Fruit fly (Drosophila melanogaster) whole organism, embryonic: ENCODE results near the gene nxf2.

Source experiments
- Atf3 ChIP-seq: fragments of 200-800 bp; sonication (Bioruptor generic); optimal IDR thresholded peaks from 3 replicates; lab custom pipeline; 2016; ENCODE audit warnings: missing biosample characterization, missing genetic modification characterization
- Awh ChIP-seq: fragments of 200-800 bp; sonication (Bioruptor generic); IDR thresholded peaks from 2 replicates; pipeline ENCODE4, ENCODE4 v1.3.6; 2022; ENCODE audit warnings: missing biosample characterization, missing genetic modification characterization
- Bteb2 ChIP-seq: fragments of 200-800 bp; sonication (Bioruptor generic); optimal IDR thresholded peaks from 2 replicates; lab custom pipeline; 2016; ENCODE audit warnings: missing biosample characterization, missing genetic modification characterization
- C15 ChIP-seq: fragments of 200-800 bp; sonication (Bioruptor generic); IDR thresholded peaks from 3 replicates; pipeline ENCODE4 v1.3.6; 2022; ENCODE audit warnings: missing biosample characterization, missing genetic modification characterization
- CG10959 ChIP-seq: fragments of 200-800 bp; sonication (Bioruptor generic); IDR thresholded peaks from 2 replicates; pipeline ENCODE4 v1.3.6; 2022; ENCODE audit warnings: missing biosample characterization, missing genetic modification characterization
- CG10979 ChIP-seq: fragments of 200-800 bp; sonication (Bioruptor generic); optimal IDR thresholded peaks from 2 replicates; lab custom pipeline; 2018; ENCODE audit warnings: missing biosample characterization, mild to moderate bottlenecking, missing genetic modification characterization, moderate library complexity
- CG13287 ChIP-seq: fragments of 200-800 bp; sonication (Bioruptor generic); IDR thresholded peaks from 2 replicates; pipeline ENCODE4 v1.3.6; 2022; ENCODE audit warnings: missing biosample characterization, missing genetic modification characterization; ENCODE audit not compliant: partially characterized antibody
- CG13424 ChIP-seq: fragments of 200-800 bp; sonication (Bioruptor generic); optimal IDR thresholded peaks from 2 replicates; lab custom pipeline; 2019; ENCODE audit warnings: missing biosample characterization, mild to moderate bottlenecking, missing genetic modification characterization, moderate library complexity
- CG14710 ChIP-seq: fragments of 200-800 bp; sonication (Bioruptor generic); optimal IDR thresholded peaks from 3 replicates; lab custom pipeline; 2019; ENCODE audit warnings: missing biosample characterization, mild to moderate bottlenecking, missing genetic modification characterization, moderate library complexity
- CG18011 ChIP-seq: fragments of 200-800 bp; sonication (Bioruptor generic); optimal IDR thresholded peaks from 2 replicates; lab custom pipeline; 2017; ENCODE audit warnings: missing biosample characterization, missing genetic modification characterization, mild to moderate bottlenecking, moderate library complexity, missing genotype
- CG2116 ChIP-seq: fragments of 200-800 bp; sonication (Bioruptor generic); optimal IDR thresholded peaks from 3 replicates; lab custom pipeline; 2018; ENCODE audit warnings: missing biosample characterization, mild to moderate bottlenecking, missing genetic modification characterization
- CG30431 ChIP-seq: fragments of 200-800 bp; sonication (Bioruptor generic); optimal IDR thresholded peaks from 2 replicates; lab custom pipeline; 2017; ENCODE audit warnings: missing biosample characterization, missing genetic modification characterization
- CG3995 ChIP-seq: fragments of 200-800 bp; sonication (Bioruptor generic); optimal IDR thresholded peaks from 3 replicates; lab custom pipeline; 2016; ENCODE audit warnings: missing biosample characterization, missing genetic modification characterization
- CG4854 ChIP-seq: fragments of 200-800 bp; sonication (Bioruptor generic); optimal IDR thresholded peaks from 2 replicates; lab custom pipeline; 2016; ENCODE audit warnings: missing biosample characterization, missing genetic modification characterization, inconsistent platforms
- CG6765 ChIP-seq: fragments of 200-800 bp; sonication (Bioruptor generic); optimal IDR thresholded peaks from 3 replicates; lab custom pipeline; 2017; ENCODE audit warnings: missing biosample characterization, mild to moderate bottlenecking, missing genetic modification characterization
- CG7357 ChIP-seq: fragments of 200-800 bp; sonication (Bioruptor generic); IDR thresholded peaks from 3 replicates; pipeline ENCODE4 v1.3.6; 2022; ENCODE audit warnings: missing biosample characterization, missing genetic modification characterization
- CG8281 ChIP-seq: fragments of 200-800 bp; sonication (Bioruptor generic); optimal IDR thresholded peaks from 2 replicates; lab custom pipeline; 2018; ENCODE audit warnings: missing biosample characterization, mild to moderate bottlenecking, missing genetic modification characterization, moderate library complexity
- CG8290 ChIP-seq, 3 experiments: fragments of 200-800 bp; sonication (Bioruptor generic); optimal IDR thresholded peaks; 2 replicates each; lab custom pipeline; 2016 to 2019; ENCODE audit warnings: missing biosample characterization in 3 of 3, missing genetic modification characterization in 3 of 3, mild to moderate bottlenecking in 2 of 3, moderate library complexity in 1 of 3
- CG9817 ChIP-seq: fragments of 200-800 bp; sonication (Bioruptor generic); optimal IDR thresholded peaks from 2 replicates; lab custom pipeline; 2018; ENCODE audit warnings: missing biosample characterization, mild to moderate bottlenecking, missing genetic modification characterization, moderate library complexity
- CTCF ChIP-seq: fragments of 200-800 bp; sonication (Bioruptor generic); optimal IDR thresholded peaks from 2 replicates; lab custom pipeline; 2017; ENCODE audit warnings: missing biosample characterization, mild to moderate bottlenecking, missing genetic modification characterization, moderate library complexity
- CoRest ChIP-seq: fragments of 200-800 bp; sonication (Bioruptor generic); optimal IDR thresholded peaks from 3 replicates; lab custom pipeline; 2018; ENCODE audit warnings: missing biosample characterization, mild to moderate bottlenecking, missing genetic modification characterization, moderate library complexity
- ERR ChIP-seq: fragments of 200-800 bp; sonication (Bioruptor generic); optimal IDR thresholded peaks from 2 replicates; lab custom pipeline; 2016; ENCODE audit warnings: missing biosample characterization, missing genetic modification characterization
- Gug ChIP-seq: fragments of 200-800 bp; sonication (Bioruptor generic); IDR thresholded peaks from 4 replicates; pipeline ENCODE4 v1.3.6; 2022; ENCODE audit warnings: missing biosample characterization, missing genetic modification characterization
- Hr51 ChIP-seq, 2 experiments: fragments of 200-800 bp; sonication (Bioruptor generic); optimal IDR thresholded peaks; 2 replicates in 1 of 2; 3 replicates in 1 of 2; lab custom pipeline; 2016 to 2018; ENCODE audit warnings: missing biosample characterization in 2 of 2, missing genetic modification characterization in 2 of 2, mild to moderate bottlenecking in 1 of 2, moderate library complexity in 1 of 2
- Hsf ChIP-seq: fragments of 200-800 bp; sonication (Bioruptor generic); optimal IDR thresholded peaks from 3 replicates; lab custom pipeline; 2016; ENCODE audit warnings: missing biosample characterization, missing genetic modification characterization
- Kr ChIP-seq: fragments of 200-800 bp; sonication (Bioruptor generic); optimal IDR thresholded peaks from 2 replicates; lab custom pipeline; 2017; ENCODE audit warnings: missing biosample characterization, mild to moderate bottlenecking, missing genetic modification characterization
- Med ChIP-seq: fragments of 200-800 bp; sonication (Bioruptor generic); peaks from one replicate; lab custom pipeline; 2016; ENCODE audit warnings: missing biosample characterization, missing genetic modification characterization, mild to moderate bottlenecking, inconsistent platforms, moderate library complexity
- NFAT ChIP-seq: fragments of 200-800 bp; sonication (Bioruptor generic); IDR thresholded peaks from 2 replicates; pipeline ENCODE4 v1.3.6; 2022; ENCODE audit warnings: missing biosample characterization, missing genetic modification characterization
- Nf-YB ChIP-seq: fragments of 200-800 bp; sonication (Bioruptor generic); optimal IDR thresholded peaks from 3 replicates; lab custom pipeline; 2019; ENCODE audit warnings: missing biosample characterization, mild to moderate bottlenecking, missing genetic modification characterization, moderate library complexity
- Ravus ChIP-seq: fragments of 200-800 bp; sonication (Bioruptor generic); IDR thresholded peaks from 2 replicates; pipeline ENCODE4 v1.3.6; 2022; ENCODE audit warnings: missing biosample characterization, missing genetic modification characterization
- Rfx ChIP-seq: fragments of 200-800 bp; sonication (Bioruptor generic); IDR thresholded peaks from 2 replicates; pipeline ENCODE4 v1.3.6; 2022; ENCODE audit warnings: missing biosample characterization, missing genetic modification characterization
- Six4 ChIP-seq: fragments of 200-800 bp; sonication (Bioruptor generic); optimal IDR thresholded peaks from 2 replicates; lab custom pipeline; 2016; ENCODE audit warnings: missing biosample characterization, missing genetic modification characterization
- amos ChIP-seq: fragments of 200-800 bp; sonication (Bioruptor generic); IDR thresholded peaks from 2 replicates; pipeline ENCODE4 v1.3.6; 2022; ENCODE audit warnings: missing biosample characterization, missing genetic modification characterization; ENCODE audit not compliant: partially characterized antibody
- ara ChIP-seq: fragments of 200-800 bp; sonication (Bioruptor generic); IDR thresholded peaks from 2 replicates; pipeline ENCODE4 v1.3.6; 2022; ENCODE audit warnings: missing biosample characterization, missing genetic modification characterization
- dan ChIP-seq: fragments of 200-800 bp; sonication (Bioruptor generic); IDR thresholded peaks from 2 replicates; pipeline ENCODE4 v1.3.6; 2022; ENCODE audit warnings: missing biosample characterization, missing genetic modification characterization
- dysf ChIP-seq: fragments of 200-800 bp; sonication (Bioruptor generic); IDR thresholded peaks from 3 replicates; pipeline ENCODE4 v1.3.6; 2022; ENCODE audit warnings: missing biosample characterization, missing genetic modification characterization
- fd3F ChIP-seq: fragments of 200-800 bp; sonication (Bioruptor generic); optimal IDR thresholded peaks from 2 replicates; lab custom pipeline; 2018; ENCODE audit warnings: missing biosample characterization, mild to moderate bottlenecking, missing genetic modification characterization, moderate library complexity
- her ChIP-seq: fragments of 200-800 bp; sonication (Bioruptor generic); optimal IDR thresholded peaks from 2 replicates; lab custom pipeline; 2016; ENCODE audit warnings: missing biosample characterization, missing genetic modification characterization
- ken ChIP-seq: fragments of 200-800 bp; sonication (Bioruptor generic); IDR thresholded peaks from 3 replicates; pipeline ENCODE4 v1.3.6; 2022; ENCODE audit warnings: missing biosample characterization, missing genetic modification characterization
- lab ChIP-seq: fragments of 200-800 bp; sonication (Bioruptor generic); optimal IDR thresholded peaks from 3 replicates; lab custom pipeline; 2017; ENCODE audit warnings: missing biosample characterization, missing genetic modification characterization, mild to moderate bottlenecking, moderate library complexity, missing genetic modification reagents
- lola ChIP-seq, 3 experiments: fragments of >200 bp in 2 of 3; fragments of 200-800 bp in 1 of 3; sonication (Bioruptor generic) in 1 of 3; optimal IDR thresholded peaks; 2 replicates each; lab custom pipeline; 2017 to 2019; ENCODE audit warnings: missing biosample characterization in 3 of 3, missing genetic modification characterization in 3 of 3, mild to moderate bottlenecking in 1 of 3, moderate library complexity in 1 of 3
- p53 ChIP-seq: fragments of 200-800 bp; sonication (Bioruptor generic); optimal IDR thresholded peaks from 2 replicates; lab custom pipeline; 2016; ENCODE audit warnings: missing biosample characterization, missing genetic modification characterization
- row ChIP-seq: fragments of 200-800 bp; sonication (Bioruptor generic); IDR thresholded peaks from 3 replicates; pipeline ENCODE4 v1.3.6; 2022; ENCODE audit warnings: missing biosample characterization, missing genetic modification characterization
- run ChIP-seq: fragments of 200-800 bp; sonication (Bioruptor generic); optimal IDR thresholded peaks from 3 replicates; lab custom pipeline; 2018; ENCODE audit warnings: missing biosample characterization, mild to moderate bottlenecking, missing genetic modification characterization
- sens ChIP-seq: fragments of 200-800 bp; sonication (Bioruptor generic); peaks from one replicate; lab custom pipeline; 2016; ENCODE audit warnings: missing biosample characterization, missing genetic modification characterization
- sens-2 ChIP-seq: fragments of 200-800 bp; sonication (Bioruptor generic); IDR thresholded peaks from 2 replicates; pipeline ENCODE4 v1.3.6; 2022; ENCODE audit warnings: missing biosample characterization, missing genetic modification characterization
- slp2 ChIP-seq: fragments of 200-800 bp; sonication (Bioruptor generic); optimal IDR thresholded peaks from 2 replicates; lab custom pipeline; 2016; ENCODE audit warnings: missing biosample characterization, missing genetic modification characterization
- sna ChIP-seq: fragments of 200-800 bp; sonication (Bioruptor generic); IDR thresholded peaks from 2 replicates; pipeline ENCODE4 v1.3.6; 2022; ENCODE audit warnings: missing biosample characterization, missing genetic modification characterization; ENCODE audit not compliant: partially characterized antibody
- tx ChIP-seq: fragments of 200-800 bp; sonication (Bioruptor generic); optimal IDR thresholded peaks from 2 replicates; lab custom pipeline; 2016; ENCODE audit warnings: missing biosample characterization, missing genetic modification characterization
- wek ChIP-seq: fragments of 200-800 bp; sonication (Bioruptor generic); optimal IDR thresholded peaks from 3 replicates; lab custom pipeline; 2018; ENCODE audit warnings: missing biosample characterization, mild to moderate bottlenecking, missing genetic modification characterization, moderate library complexity
- zen ChIP-seq: fragments of 200-800 bp; sonication (Bioruptor generic); optimal IDR thresholded peaks from 3 replicates; lab custom pipeline; 2018; ENCODE audit warnings: missing biosample characterization, mild to moderate bottlenecking, missing genetic modification characterization, moderate library complexity

The nxf2 gene

dm6 chr3L:16567495-16567894 is 12.6 kb downstream of the nxf2 start (continued):
- TF ChIP-seq slp2 (GFP tag; lab: Kevin White, UChicago) = no peak
- no peak for TF ChIP-seq CG3995
- TF ChIP-seq NFAT (GFP tag; lab: Robert Waterston, UW) = no peak
- no peak for TF ChIP-seq p53
- TF ChIP-seq Gug (GFP tag; lab: Robert Waterston, UW) = no peak
- TF ChIP-seq Nf-YB = peak; percentile 37
- TF ChIP-seq CG9817 = peak; percentile 18
- no peak for TF ChIP-seq CTCF (GFP tag; lab: Kevin White, UChicago)
- TF ChIP-seq sens-2 = no peak
- TF ChIP-seq dysf (GFP tag; lab: Robert Waterston, UW) = peak; percentile 57; the same call in 2 of the 3 replicates
- TF ChIP-seq run (tag; lab: Kevin White, UChicago) = peak; percentile 43
- no peak for TF ChIP-seq her
- no peak for TF ChIP-seq CG10959 (GFP tag; lab: Robert Waterston, UW)
- peak; percentile 8 for TF ChIP-seq CG8290 (GFP tag; optimal IDR thresholded peaks at IDR 0.05; lab: Kevin White, UChicago)
- TF ChIP-seq CG8290 (tag; optimal IDR thresholded peaks at IDR 0.05; lab: Kevin White, UChicago) = no peak
- no peak for TF ChIP-seq CG30431 (GFP tag; lab: Kevin White, UChicago)
- TF ChIP-seq CG14710 (tag; lab: Kevin White, UChicago) = peak; percentile 68
- no peak for TF ChIP-seq CG18011 (GFP tag; lab: Kevin White, UChicago)
- TF ChIP-seq sna = no peak
- TF ChIP-seq dan (GFP tag; lab: Robert Waterston, UW) = no peak
- TF ChIP-seq Hsf (GFP tag; lab: Kevin White, UChicago) = peak; percentile 25
- no peak for TF ChIP-seq CG6765 (GFP tag; lab: Kevin White, UChicago)
- peak; percentile 32 for TF ChIP-seq CG8281 (tag; lab: Kevin White, UChicago)
- TF ChIP-seq ara = peak; percentile 57; the same call in 1 of the 2 replicates

DNA sequence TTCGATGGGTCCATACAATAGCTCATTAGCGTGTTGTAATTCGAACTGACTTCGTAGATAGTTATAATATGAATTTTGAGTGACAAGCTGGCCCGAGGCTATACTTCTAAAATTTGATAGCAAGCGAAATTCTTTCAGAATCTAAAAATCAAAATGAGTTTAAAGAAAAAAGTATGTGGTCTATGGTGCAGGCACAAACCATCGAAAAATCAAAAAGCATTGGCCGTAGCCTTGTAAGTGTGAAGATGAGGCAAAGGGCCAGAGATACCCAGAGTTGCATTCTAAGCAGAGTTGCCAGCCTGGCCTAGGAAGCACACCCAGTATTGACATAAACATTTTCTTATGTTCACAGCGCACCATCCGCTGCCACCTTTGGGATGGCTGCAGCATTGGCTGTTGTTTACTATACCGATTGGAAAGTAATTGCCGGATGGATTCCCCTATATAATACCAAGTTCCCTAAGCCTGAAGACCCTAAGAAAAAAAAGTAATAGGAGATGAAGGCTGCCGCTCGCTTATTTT is 13.3 kb downstream of the nxf2 start, which contains the start of gene UQCR-6.4L:
UQCR-6.4L (plus strand) TSS at position 51 of the 522 bp plus-strand sequence.
- TF ChIP-seq amos (GFP tag; lab: Robert Waterston, UW) (peak; percentile 8; the same call in 1 of the 2 replicates), CoRest (tag; lab: Kevin White, UChicago) (no peak), C15 (GFP tag; lab: Robert Waterston, UW) (no peak), Hr51 (GFP tag; optimal IDR thresholded peaks at IDR 0.05; lab: Kevin White, UChicago) (no peak), Atf3 (GFP tag; lab: Kevin White, UChicago) (no peak), zen (tag; lab: Kevin White, UChicago) (no peak), CG13424 (tag; lab: Kevin White, UChicago) (no peak), Med (GFP tag; lab: Kevin White, UChicago) (peak; percentile 34), row (GFP tag; lab: Robert Waterston, UW) (0 out of 3 replicates have a peak, but pooled peaks have one; percentile 7), ken (GFP tag; lab: Robert Waterston, UW) (0 out of 3 replicates have a peak, but pooled peaks have one; percentile 10), NFAT (GFP tag; lab: Robert Waterston, UW) (no peak), CG13287 (no peak), Kr (GFP tag; lab: Kevin White, UChicago) (no peak), Six4 (GFP tag; lab: Kevin White, UChicago) (no peak), ERR (GFP tag; lab: Kevin White, UChicago) (no peak), wek (no peak), lola (GFP tag; optimal IDR thresholded peaks at IDR 0.05; lab: Kevin White, UChicago) (no peak), fd3F (no peak), CG8290 (GFP tag; optimal IDR thresholded peaks at IDR 0.05; lab: Kevin White, UChicago) (no peak), CG8290 (tag; optimal IDR thresholded peaks at IDR 0.05; lab: Kevin White, UChicago) (no peak), tx (no peak), Bteb2 (GFP tag; lab: Kevin White, UChicago) (no peak), CG2116 (GFP tag; lab: Kevin White, UChicago) (peak; percentile 64), Ravus (GFP tag; lab: Robert Waterston, UW) (no peak), Rfx (GFP tag; lab: Robert Waterston, UW) (no peak), lab (GFP tag; lab: Kevin White, UChicago) (no peak), sens (GFP tag; lab: Kevin White, UChicago) (peak; percentile 65), CG4854 (no peak), CG10979 (tag; lab: Kevin White, UChicago) (no peak), CG7357 (GFP tag; lab: Robert Waterston, UW) (no peak), Awh (GFP tag; lab: Robert Waterston, UW) (no peak)
